Fruit fly (Drosophila melanogaster) whole organism, embryonic: ENCODE data around the gene CycB3.
A peak's percentile ranks its signal among the peaks of the same experiment; 100 is the strongest.

Experiments
- Abd-B ChIP-seq: fragments of 200-800 bp; sonication (Bioruptor generic); optimal IDR thresholded peaks from 2 replicates; lab custom pipeline; 2018; ENCODE audit warnings: missing biosample characterization, mild to moderate bottlenecking, missing genetic modification characterization, moderate library complexity
- Adf1 ChIP-seq: fragments of 200-800 bp; sonication (Bioruptor generic); IDR thresholded peaks from 2 replicates; pipeline ENCODE4 v1.3.6; 2022; ENCODE audit warnings: missing biosample characterization, missing genetic modification characterization
- Atf6 ChIP-seq: fragments of 200-800 bp; sonication (Bioruptor generic); IDR thresholded peaks from 2 replicates; pipeline ENCODE4 v1.3.6; 2022; ENCODE audit warnings: missing biosample characterization, missing genetic modification characterization
- Awh ChIP-seq: fragments of 200-800 bp; sonication (Bioruptor generic); IDR thresholded peaks from 2 replicates; pipeline ENCODE4, ENCODE4 v1.3.6; 2022; ENCODE audit warnings: missing biosample characterization, missing genetic modification characterization
- Bteb2 ChIP-seq: fragments of 200-800 bp; sonication (Bioruptor generic); optimal IDR thresholded peaks from 2 replicates; lab custom pipeline; 2016; ENCODE audit warnings: missing biosample characterization, missing genetic modification characterization
- CG11085 ChIP-seq: fragments of 200-800 bp; sonication (Bioruptor generic); IDR thresholded peaks from 2 replicates; pipeline ENCODE4 v1.3.6; 2022; ENCODE audit warnings: missing biosample characterization, missing genetic modification characterization
- CG11504 ChIP-seq: fragments of 200-800 bp; sonication (Bioruptor generic); optimal IDR thresholded peaks from 3 replicates; lab custom pipeline; 2019; ENCODE audit warnings: missing biosample characterization, mild to moderate bottlenecking, missing genetic modification characterization, moderate library complexity
- CG11695 ChIP-seq: fragments of 200-800 bp; sonication (Bioruptor generic); IDR thresholded peaks from 3 replicates; pipeline ENCODE4 v1.3.6; 2022; ENCODE audit warnings: missing biosample characterization, missing genetic modification characterization
- CG12104 ChIP-seq: fragments of 200-800 bp; sonication (Bioruptor generic); optimal IDR thresholded peaks from 3 replicates; lab custom pipeline; 2016; ENCODE audit warnings: missing biosample characterization, missing genetic modification characterization
- CG12236 ChIP-seq: fragments of 200-800 bp; sonication (Bioruptor generic); optimal IDR thresholded peaks from 2 replicates; lab custom pipeline; 2016; ENCODE audit warnings: missing biosample characterization, missing genetic modification characterization
- CG17186 ChIP-seq: fragments of 200-800 bp; sonication (Bioruptor generic); optimal IDR thresholded peaks from 3 replicates; lab custom pipeline; 2017; ENCODE audit warnings: missing biosample characterization, missing genetic modification reagents, missing genetic modification characterization
- CG18011 ChIP-seq: fragments of 200-800 bp; sonication (Bioruptor generic); optimal IDR thresholded peaks from 2 replicates; lab custom pipeline; 2017; ENCODE audit warnings: missing biosample characterization, missing genetic modification characterization, mild to moderate bottlenecking, moderate library complexity, missing genotype
- CG2889 ChIP-seq: fragments of 200-800 bp; sonication (Bioruptor generic); IDR thresholded peaks from 3 replicates; pipeline ENCODE4 v1.3.6; 2022; ENCODE audit warnings: missing biosample characterization, missing genetic modification characterization
- CG30020 ChIP-seq: fragments of 200-800 bp; optimal IDR thresholded peaks from 2 replicates; lab custom pipeline; 2019; ENCODE audit warnings: missing biosample characterization, mild to moderate bottlenecking, missing genetic modification characterization, moderate library complexity
- CG32772 ChIP-seq: fragments of 200-800 bp; sonication (Bioruptor generic); IDR thresholded peaks from 2 replicates; pipeline ENCODE4 v1.3.6; 2022; ENCODE audit warnings: missing biosample characterization, missing genetic modification characterization
- CG4707 ChIP-seq: fragments of 200-800 bp; sonication (Bioruptor generic); optimal IDR thresholded peaks from 2 replicates; lab custom pipeline; 2018; ENCODE audit warnings: missing biosample characterization, mild to moderate bottlenecking, missing genetic modification characterization, moderate library complexity
- CG8359 ChIP-seq: fragments of 200-800 bp; sonication (Bioruptor generic); optimal IDR thresholded peaks from 2 replicates; lab custom pipeline; 2017; ENCODE audit warnings: missing biosample characterization, mild to moderate bottlenecking, missing genetic modification characterization, borderline replicate concordance
- Camta ChIP-seq: fragments of 200-800 bp; sonication (Bioruptor generic); optimal IDR thresholded peaks from 2 replicates; lab custom pipeline; 2016; ENCODE audit warnings: missing biosample characterization, missing genetic modification characterization
- CkIIα-i1 ChIP-seq: fragments of 200-800 bp; sonication (Bioruptor generic); IDR thresholded peaks from 2 replicates; pipeline ENCODE4 v1.3.6; 2022; ENCODE audit warnings: missing biosample characterization, missing genetic modification characterization
- Deaf1 ChIP-seq: fragments of 200-800 bp; optimal IDR thresholded peaks from 3 replicates; lab custom pipeline; 2019; ENCODE audit warnings: missing biosample characterization, mild to moderate bottlenecking, missing genetic modification characterization, moderate library complexity
- ERR ChIP-seq: fragments of 200-800 bp; sonication (Bioruptor generic); optimal IDR thresholded peaks from 2 replicates; lab custom pipeline; 2016; ENCODE audit warnings: missing biosample characterization, missing genetic modification characterization
- HHEX ChIP-seq: fragments of 200-800 bp; sonication (Bioruptor generic); optimal IDR thresholded peaks from 3 replicates; lab custom pipeline; 2017; ENCODE audit warnings: missing biosample characterization, mild to moderate bottlenecking, missing genetic modification characterization, missing genetic modification reagents
- Oli ChIP-seq: fragments of 200-800 bp; sonication (Bioruptor generic); optimal IDR thresholded peaks from 2 replicates; lab custom pipeline; 2018; ENCODE audit warnings: missing biosample characterization, mild to moderate bottlenecking, missing genetic modification characterization, moderate library complexity
- Optix ChIP-seq: fragments of 200-800 bp; sonication (Bioruptor generic); IDR thresholded peaks from 3 replicates; pipeline ENCODE4 v1.3.6; 2022; ENCODE audit warnings: missing biosample characterization, missing genetic modification characterization
- Poxn ChIP-seq: fragments of 200-800 bp; sonication (Bioruptor generic); IDR thresholded peaks from 2 replicates; pipeline ENCODE4 v1.3.6; 2022; ENCODE audit warnings: missing biosample characterization, missing genetic modification characterization
- Scr ChIP-seq: fragments of 200-800 bp; sonication (Bioruptor generic); IDR thresholded peaks from 2 replicates; pipeline ENCODE4 v1.3.6; 2022; ENCODE audit warnings: missing biosample characterization, missing genetic modification characterization; ENCODE audit not compliant: partially characterized antibody
- Side ChIP-seq: fragments of 200-800 bp; sonication (Bioruptor generic); optimal IDR thresholded peaks from 2 replicates; lab custom pipeline; 2016; ENCODE audit warnings: missing biosample characterization, missing genetic modification characterization
- Sin3A ChIP-seq: fragments of >200 bp; optimal IDR thresholded peaks from 2 replicates; lab custom pipeline; 2018
- Sox102F ChIP-seq: fragments of 200-800 bp; sonication (Bioruptor generic); optimal IDR thresholded peaks from 2 replicates; lab custom pipeline; 2018; ENCODE audit warnings: missing biosample characterization, mild to moderate bottlenecking, missing genetic modification characterization, moderate library complexity
- Xbp1 ChIP-seq: fragments of 200-800 bp; sonication (Bioruptor generic); optimal IDR thresholded peaks from 3 replicates; lab custom pipeline; 2016; ENCODE audit warnings: missing biosample characterization, mild to moderate bottlenecking, missing genetic modification characterization
- ase ChIP-seq: fragments of 200-800 bp; sonication (Bioruptor generic); IDR thresholded peaks from 3 replicates; pipeline ENCODE4 v1.3.6; 2022; ENCODE audit warnings: missing biosample characterization, missing genetic modification characterization
- crp ChIP-seq, 2 experiments: fragments of 200-800 bp; sonication (Bioruptor generic); optimal IDR thresholded peaks; 2 replicates in 1 of 2; 3 replicates in 1 of 2; lab custom pipeline; 2017; ENCODE audit warnings: missing biosample characterization in 2 of 2, missing genetic modification characterization in 2 of 2, mild to moderate bottlenecking in 1 of 2, moderate library complexity in 1 of 2
- dati ChIP-seq: fragments of 200-800 bp; sonication (Bioruptor generic); IDR thresholded peaks from 2 replicates; pipeline ENCODE4 v1.3.6; 2022; ENCODE audit warnings: missing biosample characterization, missing genetic modification characterization
- dimm ChIP-seq: fragments of 200-800 bp; sonication (Bioruptor generic); IDR thresholded peaks from 2 replicates; pipeline ENCODE4 v1.3.6; 2022; ENCODE audit warnings: missing biosample characterization, missing genetic modification characterization
- dmrt99B ChIP-seq: fragments of 200-800 bp; sonication (Bioruptor generic); optimal IDR thresholded peaks from 2 replicates; lab custom pipeline; 2018; ENCODE audit warnings: missing biosample characterization, mild to moderate bottlenecking, missing genetic modification characterization, moderate library complexity
- dpn ChIP-seq, 2 experiments: fragments of 200-800 bp; sonication (Bioruptor generic); optimal IDR thresholded peaks; 3 replicates each; lab custom pipeline; 2016; ENCODE audit warnings: missing biosample characterization in 2 of 2, missing genetic modification characterization in 2 of 2
- dysf ChIP-seq: fragments of 200-800 bp; sonication (Bioruptor generic); IDR thresholded peaks from 3 replicates; pipeline ENCODE4 v1.3.6; 2022; ENCODE audit warnings: missing biosample characterization, missing genetic modification characterization
- gce ChIP-seq: fragments of 200-800 bp; sonication (Bioruptor generic); IDR thresholded peaks from 3 replicates; pipeline ENCODE4 v1.3.6; 2022; ENCODE audit warnings: missing biosample characterization, missing genetic modification characterization
- grau ChIP-seq: fragments of 200-800 bp; optimal IDR thresholded peaks from 3 replicates; lab custom pipeline; 2019; ENCODE audit warnings: missing biosample characterization, mild to moderate bottlenecking, missing genetic modification characterization, moderate library complexity
- lov ChIP-seq, 2 experiments: fragments of 200-800 bp in 1 of 2; fragments of >200 bp in 1 of 2; sonication (Bioruptor generic) in 1 of 2; IDR thresholded peaks in 1 of 2; optimal IDR thresholded peaks in 1 of 2; 2 replicates in 1 of 2; 3 replicates in 1 of 2; pipeline versions ENCODE4 v1.3.6 to Lab custom; 2017 to 2022; ENCODE audit warnings: missing biosample characterization in 1 of 2, missing genetic modification characterization in 1 of 2
- mam ChIP-seq: fragments of 200-800 bp; sonication (Bioruptor generic); optimal IDR thresholded peaks from 3 replicates; lab custom pipeline; 2016; ENCODE audit warnings: missing biosample characterization, missing genetic modification characterization
- nau ChIP-seq: fragments of 200-800 bp; sonication (Bioruptor generic); optimal IDR thresholded peaks from 3 replicates; lab custom pipeline; 2017; ENCODE audit warnings: missing biosample characterization, mild to moderate bottlenecking, missing genetic modification characterization, missing genetic modification reagents
- ro ChIP-seq: fragments of 200-800 bp; sonication (Bioruptor generic); IDR thresholded peaks from 2 replicates; pipeline ENCODE4 v1.3.6; 2022; ENCODE audit warnings: missing biosample characterization, missing genetic modification characterization
- slou ChIP-seq: fragments of 200-800 bp; sonication (Bioruptor generic); optimal IDR thresholded peaks from 3 replicates; lab custom pipeline; 2016; ENCODE audit warnings: missing biosample characterization, missing genetic modification characterization
- tap ChIP-seq: fragments of 200-800 bp; optimal IDR thresholded peaks from 3 replicates; lab custom pipeline; 2019; ENCODE audit warnings: missing biosample characterization, mild to moderate bottlenecking, missing genetic modification characterization, moderate library complexity
- usp ChIP-seq: fragments of >200 bp; optimal IDR thresholded peaks from 2 replicates; lab custom pipeline; 2017; ENCODE audit warnings: missing biosample characterization, missing genetic modification characterization
- vfl ChIP-seq: fragments of 200-800 bp; sonication (Bioruptor generic); optimal IDR thresholded peaks from 2 replicates; lab custom pipeline; 2016; ENCODE audit warnings: missing biosample characterization, missing genetic modification characterization
- vvl ChIP-seq: fragments of 200-800 bp; sonication (Bioruptor generic); IDR thresholded peaks from 2 replicates; pipeline ENCODE4 v1.3.6; 2022; ENCODE audit warnings: missing biosample characterization, missing genetic modification characterization
- wor ChIP-seq: fragments of 200-800 bp; sonication (Bioruptor generic); IDR thresholded peaks from 2 replicates; pipeline ENCODE4 v1.3.6; 2022; ENCODE audit warnings: missing biosample characterization, missing genetic modification characterization

CycB3 gene

DNA sequence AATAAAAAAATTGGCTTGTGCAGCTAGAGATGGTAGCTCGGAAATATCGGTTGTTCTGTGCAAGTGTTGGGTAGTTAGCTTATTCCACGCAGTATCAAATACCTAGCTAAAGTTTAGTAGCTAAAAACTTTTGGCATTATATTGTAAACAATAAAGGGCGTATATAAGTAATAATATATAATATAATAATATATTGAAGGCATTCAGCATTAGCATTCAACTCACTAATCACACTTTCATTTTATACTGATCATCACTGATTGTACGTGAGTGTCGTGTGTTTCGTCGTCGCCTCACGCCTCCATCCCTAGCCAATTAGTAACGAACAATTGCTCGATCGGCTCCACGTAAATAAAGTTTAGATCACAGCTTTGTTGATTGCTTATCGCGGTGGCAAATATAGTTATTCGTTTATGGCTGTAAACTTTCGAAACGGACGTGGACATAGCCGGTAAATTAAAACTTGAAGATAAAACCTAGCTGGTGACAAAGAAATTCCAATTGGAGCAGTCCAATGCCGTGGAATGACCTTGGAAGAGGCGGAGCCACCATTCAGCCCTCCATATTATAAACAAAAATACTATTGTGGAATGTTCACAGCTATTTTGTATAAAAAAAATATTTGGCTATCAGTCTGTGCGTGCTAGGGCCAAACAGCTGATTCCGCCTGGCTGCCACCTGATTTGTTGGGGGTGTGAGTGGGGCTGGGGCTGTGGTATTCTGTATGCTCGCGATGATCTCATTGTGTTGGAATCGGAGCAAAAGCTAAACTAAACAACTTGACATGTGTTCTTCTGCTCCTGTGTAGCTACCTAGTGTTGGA is 47.4 kb upstream of the CycB3 start, which contains the start of the genes PIG-S, sud1 and CG11168 (continued):
- TF ChIP-seq slou, result peak; percentile 31
- peak; percentile 43 for TF ChIP-seq Sin3A
- no peak for TF ChIP-seq dati (GFP tag; lab: Robert Waterston, UW)
- no peak for TF ChIP-seq CG11504
- no peak for TF ChIP-seq Sox102F (GFP tag; lab: Kevin White, UChicago)
- no peak for TF ChIP-seq CG11085
- TF ChIP-seq lov (optimal IDR thresholded peaks at IDR 0.05; lab: Kevin White, UChicago), result no peak
- 0 out of 3 replicates have a peak, but pooled peaks have one; percentile 23 for TF ChIP-seq lov (GFP tag; IDR thresholded peaks at IDR 0.05; lab: Robert Waterston, UW)
- TF ChIP-seq gce (GFP tag; lab: Robert Waterston, UW), result no peak
- TF ChIP-seq Abd-B (GFP tag; lab: Kevin White, UChicago), result peak; percentile 72
- TF ChIP-seq Adf1, result peak; percentile 36; the same call in 1 of the 2 replicates
- no peak for TF ChIP-seq CG17186 (GFP tag; lab: Kevin White, UChicago)
- TF ChIP-seq dpn (GFP tag; optimal IDR thresholded peaks at IDR 0.05; lab: Kevin White, UChicago), result peak in 1 of 2 experiments; percentile 62
- TF ChIP-seq CG8359 (GFP tag; lab: Kevin White, UChicago), result no peak
- no peak for TF ChIP-seq tap (tag; lab: Kevin White, UChicago)
- no peak for TF ChIP-seq CG30020 (tag; lab: Kevin White, UChicago)
- TF ChIP-seq CkIIα-i1 (GFP tag; lab: Robert Waterston, UW), result no peak
- peak; percentile 58 for TF ChIP-seq Oli
- no peak for TF ChIP-seq Deaf1 (tag; lab: Kevin White, UChicago)
- no peak for TF ChIP-seq nau (GFP tag; lab: Kevin White, UChicago)
- peak; percentile 75 for TF ChIP-seq grau
- peak; percentile 96 for TF ChIP-seq Scr (GFP tag; lab: Robert Waterston, UW)
- peak; percentile 75 for TF ChIP-seq dysf
- TF ChIP-seq CG11695 (GFP tag; lab: Robert Waterston, UW), result no peak
- TF ChIP-seq ro (GFP tag; lab: Robert Waterston, UW), result peak; percentile 31; the same call in 1 of the 2 replicates
- TF ChIP-seq vfl (GFP tag; lab: Kevin White, UChicago), result no peak
- TF ChIP-seq Awh (GFP tag; lab: Robert Waterston, UW), result no peak
- TF ChIP-seq wor (GFP tag; lab: Robert Waterston, UW), result no peak
- TF ChIP-seq dimm, result no peak
- TF ChIP-seq dmrt99B (tag; lab: Kevin White, UChicago), result no peak
- no peak for TF ChIP-seq CG18011
- no peak for TF ChIP-seq Optix (GFP tag; lab: Robert Waterston, UW)
- TF ChIP-seq Xbp1 (GFP tag; lab: Kevin White, UChicago), result peak; percentile 70
- TF ChIP-seq CG12104 (GFP tag; lab: Kevin White, UChicago), result no peak
- no peak for TF ChIP-seq mam
- TF ChIP-seq Poxn (GFP tag; lab: Robert Waterston, UW), result peak; percentile 62; the same call in 1 of the 2 replicates
- no peak for TF ChIP-seq CG4707
- no peak for TF ChIP-seq usp (GFP tag; lab: Kevin White, UChicago)
- TF ChIP-seq Side, result no peak
- no peak for TF ChIP-seq Camta
- TF ChIP-seq CG32772 (GFP tag; lab: Robert Waterston, UW), result peak; percentile 55
- no peak for TF ChIP-seq CG2889 (GFP tag; lab: Robert Waterston, UW)
- no peak for TF ChIP-seq HHEX
- no peak for TF ChIP-seq CG12236
- TF ChIP-seq Atf6 (GFP tag; lab: Robert Waterston, UW), result peak; percentile 35; the same call in 1 of the 2 replicates
- peak; percentile 26 to 76 for TF ChIP-seq crp (GFP tag; optimal IDR thresholded peaks at IDR 0.05; lab: Kevin White, UChicago)
- TF ChIP-seq vvl, result peak; percentile 55
- no peak for TF ChIP-seq Bteb2 (GFP tag; lab: Kevin White, UChicago)
- no peak for TF ChIP-seq ase (GFP tag; lab: Robert Waterston, UW)
- no peak for TF ChIP-seq ERR (GFP tag; lab: Kevin White, UChicago)
